Worm (Caenorhabditis elegans): Measurements from ENCODE around the gene R10F2.5.
"Not testable (repeated sequence)": the region's sequence is repeated elsewhere in the genome, so short reads cannot be mapped to it uniquely, and the experiment has no call there.

Gene R10F2.5

DNA sequence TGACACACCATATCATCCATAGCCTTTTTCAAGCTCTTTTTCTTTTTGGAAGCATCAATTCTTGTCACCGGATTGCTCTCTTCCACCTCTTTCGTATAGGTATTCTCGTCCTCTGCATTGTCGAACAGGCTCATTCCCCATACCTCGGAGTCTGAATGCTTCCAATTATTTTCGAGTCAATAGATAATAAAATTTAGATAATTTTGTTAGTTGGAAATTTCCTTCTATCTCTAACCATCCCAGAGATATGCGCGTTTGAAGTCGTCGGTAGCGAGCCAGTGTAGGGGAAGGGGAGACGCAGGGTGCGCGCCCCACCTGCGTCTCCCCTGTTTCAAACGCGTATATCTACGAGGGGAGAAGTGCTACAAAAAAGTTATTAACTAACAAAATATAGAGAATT lies 3.7 kb downstream of the R10F2.5 start:
- TF ChIP-seq W03F9.2 (tag; optimal IDR thresholded peaks at IDR 0.05) (no peak), dao-5 (tag; optimal IDR thresholded peaks at IDR 0.05) (no peak), him-1 (tag; optimal IDR thresholded peaks at IDR 0.05) (no peak)

DNA sequence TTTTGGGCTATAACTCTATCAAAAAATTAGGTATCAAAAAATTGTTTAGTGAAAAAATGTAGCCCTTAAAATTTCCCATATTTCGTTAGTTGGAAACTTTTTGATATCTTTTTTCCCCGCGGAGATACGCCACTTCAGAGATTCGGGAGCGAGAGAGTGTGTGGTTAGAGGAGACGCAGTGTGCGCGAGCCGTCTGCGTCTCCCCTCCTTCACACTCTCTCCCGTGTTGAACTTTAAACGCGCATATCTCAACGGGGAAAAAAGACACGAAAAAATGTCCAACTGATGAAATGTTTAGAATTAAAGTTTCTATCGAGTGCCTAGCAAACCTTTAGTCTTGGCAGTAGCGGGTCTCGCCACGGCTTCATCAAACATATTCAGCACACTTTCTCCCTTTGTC lies 4.3 kb downstream of the R10F2.5 start:
- TF ChIP-seq him-1 (tag; optimal IDR thresholded peaks at IDR 0.05) = no peak

DNA sequence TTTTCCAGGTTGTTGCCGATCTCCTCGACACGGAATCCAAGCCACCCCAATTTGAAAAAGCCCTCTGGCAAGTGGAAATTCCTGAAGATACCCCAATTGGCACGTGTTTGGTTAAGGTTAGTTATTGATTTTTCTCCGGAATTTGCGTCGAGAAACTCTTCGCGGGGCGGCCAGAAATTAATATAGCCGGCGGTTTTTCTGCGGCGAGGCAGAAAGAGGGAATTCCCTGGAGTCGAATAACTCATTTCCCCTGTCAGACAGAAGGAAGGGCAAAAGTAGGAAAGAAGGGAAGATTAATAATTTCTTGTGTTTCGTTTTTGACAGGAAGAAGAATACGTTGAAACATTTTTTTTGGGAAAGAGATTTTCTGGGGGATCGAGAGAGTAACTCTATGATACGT lies 5.9 kb downstream of the R10F2.5 start:
- TF ChIP-seq dao-5 (tag; optimal IDR thresholded peaks at IDR 0.05) = no peak
- no peak for TF ChIP-seq W03F9.2 (tag; optimal IDR thresholded peaks at IDR 0.05)
- no peak for TF ChIP-seq him-1 (tag; optimal IDR thresholded peaks at IDR 0.05)

DNA sequence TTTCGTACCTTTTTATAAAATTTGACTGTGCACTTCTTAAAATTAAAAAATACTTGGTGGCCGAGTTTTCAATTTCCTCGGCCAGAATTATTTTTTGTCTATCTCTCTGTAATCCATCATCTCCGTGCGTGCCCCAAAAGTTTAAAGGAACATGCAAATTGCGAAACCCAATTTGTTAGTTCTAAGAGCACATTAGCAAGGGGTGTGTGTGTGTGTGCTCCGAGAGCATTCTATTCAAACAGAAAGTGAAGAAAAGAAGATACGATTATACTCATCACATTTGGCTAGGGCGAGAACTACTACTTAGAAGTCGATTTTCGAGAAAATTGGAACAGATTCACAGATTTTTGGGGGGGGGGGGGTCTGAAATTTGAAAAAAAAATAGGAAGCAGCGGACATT lies 10.5 kb downstream of the R10F2.5 start:
- TF ChIP-seq dao-5 (tag; optimal IDR thresholded peaks at IDR 0.05) = no peak
- no peak for TF ChIP-seq W03F9.2 (tag; optimal IDR thresholded peaks at IDR 0.05)
- TF ChIP-seq him-1 (tag; optimal IDR thresholded peaks at IDR 0.05) = no peak

DNA sequence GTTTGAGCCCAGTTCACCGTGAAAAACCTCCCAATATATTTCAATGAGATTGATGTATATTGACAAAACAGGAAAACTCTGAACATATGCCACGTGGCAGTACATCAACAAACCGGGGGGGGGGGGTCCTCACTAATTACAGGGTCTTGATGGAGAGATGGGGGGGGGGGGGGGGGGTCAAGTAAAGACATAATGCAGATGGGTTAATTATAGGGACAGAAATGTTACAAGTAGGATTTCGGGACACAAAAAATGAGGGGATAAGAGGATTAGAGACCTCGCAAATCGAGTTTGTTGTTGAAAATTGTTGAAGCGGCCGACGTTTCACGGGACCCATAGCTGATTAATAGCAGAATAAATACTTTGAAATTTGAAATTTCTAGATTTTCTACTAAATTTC lies 11.6 kb downstream of the R10F2.5 start:
- no peak for TF ChIP-seq him-1 (tag; optimal IDR thresholded peaks at IDR 0.05)
- TF ChIP-seq dao-5 (tag; optimal IDR thresholded peaks at IDR 0.05) = no peak
- no peak for TF ChIP-seq W03F9.2 (tag; optimal IDR thresholded peaks at IDR 0.05)

DNA sequence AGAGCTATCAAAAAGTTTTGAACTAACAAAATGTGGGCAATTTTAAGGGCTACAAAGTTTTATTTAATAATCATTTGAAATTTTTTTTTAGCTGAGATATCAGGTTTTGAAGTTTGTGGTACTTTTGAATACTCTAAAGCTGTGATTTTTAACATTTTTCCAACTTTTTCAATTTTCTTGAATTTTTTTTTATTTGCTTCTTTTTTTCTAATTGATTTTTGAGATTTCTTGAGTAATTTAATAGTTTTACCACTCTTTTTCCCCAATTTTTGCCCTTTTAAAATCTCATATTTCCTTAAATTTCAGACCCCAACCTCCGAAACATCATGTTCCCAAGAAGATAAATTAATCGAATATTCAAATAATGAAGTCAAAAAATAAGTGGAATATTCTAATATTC lies 14.0 kb downstream of the R10F2.5 start, which contains the start of gene cdh-1:
Gene cdh-1, plus strand, starts transcription at position 301 of the 400 bp plus-strand sequence.
- no peak for TF ChIP-seq him-1 (tag; optimal IDR thresholded peaks at IDR 0.05)
- TF ChIP-seq W03F9.2 (tag; optimal IDR thresholded peaks at IDR 0.05) = no peak
- TF ChIP-seq dao-5 (tag; optimal IDR thresholded peaks at IDR 0.05) = no peak

DNA sequence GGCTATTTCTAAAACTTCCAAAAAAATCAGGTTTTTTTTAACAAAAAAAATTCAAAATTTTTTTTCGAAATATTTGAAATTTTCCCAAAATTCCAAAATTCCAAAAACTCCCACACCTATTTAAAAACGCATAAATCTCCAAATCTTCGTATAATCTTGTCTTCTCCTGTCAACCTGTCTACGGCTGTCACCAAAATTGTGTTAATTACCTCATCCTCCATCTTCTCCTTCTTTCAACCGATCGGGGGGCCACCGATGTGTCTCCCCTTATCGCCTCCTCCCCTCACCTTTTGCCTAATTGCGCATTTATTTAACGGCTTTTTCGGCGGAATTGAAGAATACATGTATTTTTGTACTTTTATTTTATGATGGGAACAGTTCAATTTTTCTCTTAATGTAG lies 15.7 kb downstream of the R10F2.5 start:
- no peak for TF ChIP-seq W03F9.2 (tag; optimal IDR thresholded peaks at IDR 0.05)
- TF ChIP-seq dao-5 (tag; optimal IDR thresholded peaks at IDR 0.05) = no peak
- no peak for TF ChIP-seq him-1 (tag; optimal IDR thresholded peaks at IDR 0.05)

DNA sequence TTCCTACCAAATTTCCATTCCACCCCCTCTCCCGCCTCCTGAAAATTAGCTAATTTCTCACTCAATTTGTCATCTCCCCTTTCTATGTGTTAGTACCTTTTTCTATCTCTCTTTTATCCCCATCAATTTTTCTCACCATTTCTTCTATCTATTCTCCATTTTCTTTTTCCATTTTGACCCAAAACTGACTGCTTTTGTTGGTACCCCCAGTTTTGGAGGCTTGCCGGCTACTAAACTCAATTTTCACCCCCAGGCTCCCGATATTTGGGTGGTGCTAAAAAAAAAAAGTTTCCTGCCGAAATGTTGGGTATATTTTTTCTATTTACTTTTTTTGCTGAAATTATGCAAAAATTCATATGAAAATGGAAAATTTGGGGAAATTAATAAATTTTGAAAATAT lies 16.7 kb downstream of the R10F2.5 start:
- no peak for TF ChIP-seq dao-5 (tag; optimal IDR thresholded peaks at IDR 0.05)
- TF ChIP-seq him-1 (tag; optimal IDR thresholded peaks at IDR 0.05) = no peak
- no peak for TF ChIP-seq W03F9.2 (tag; optimal IDR thresholded peaks at IDR 0.05)

DNA sequence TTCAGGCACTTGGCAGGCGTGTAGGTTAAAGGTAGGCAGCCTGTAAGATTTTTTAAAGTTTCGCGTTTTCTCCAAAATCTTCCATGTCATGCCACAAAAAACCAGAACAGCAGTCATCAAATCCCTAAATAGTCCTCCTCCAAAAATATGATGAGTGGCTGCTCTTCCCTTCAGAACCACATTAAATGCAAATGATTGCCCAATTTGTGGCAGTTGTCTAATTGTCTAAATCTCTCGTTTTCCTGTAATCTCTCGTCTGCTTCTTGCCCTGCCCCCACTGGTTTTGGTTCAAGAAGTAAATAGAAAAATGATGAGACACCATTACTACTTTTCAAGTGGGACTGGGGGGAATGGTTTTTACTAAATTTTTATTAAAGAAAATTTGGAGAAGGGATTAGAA lies 20.4 kb downstream of the R10F2.5 start:
- TF ChIP-seq him-1 (tag; optimal IDR thresholded peaks at IDR 0.05) = no peak
- TF ChIP-seq W03F9.2 (tag; optimal IDR thresholded peaks at IDR 0.05) = no peak
- TF ChIP-seq dao-5 (tag; optimal IDR thresholded peaks at IDR 0.05) = no peak

DNA sequence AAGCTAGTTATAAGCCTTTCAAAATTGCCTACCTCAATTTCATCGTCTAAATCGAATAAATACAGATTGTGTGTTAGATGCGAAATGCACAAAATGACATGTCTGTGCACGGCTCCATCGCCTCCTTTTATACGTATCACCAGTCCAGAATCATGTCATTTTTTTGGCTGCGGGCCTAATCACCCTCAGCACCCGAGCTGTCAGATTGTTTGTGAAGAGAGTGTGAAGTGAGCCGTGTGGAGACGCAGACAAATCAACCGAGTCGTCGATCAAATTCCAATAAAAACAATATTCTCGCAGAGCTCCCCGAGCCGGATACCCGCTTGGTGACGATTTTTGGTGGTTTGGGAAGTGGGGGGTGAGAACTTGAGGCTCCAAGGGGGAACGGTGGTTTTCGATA lies 23.4 kb downstream of the R10F2.5 start, which contains the start of gene idpa-1:
Gene idpa-1, minus strand, starts transcription at position 101 of the 400 bp plus-strand sequence.
- TF ChIP-seq him-1 (tag; optimal IDR thresholded peaks at IDR 0.05) = no peak
- no peak for TF ChIP-seq dao-5 (tag; optimal IDR thresholded peaks at IDR 0.05)
- TF ChIP-seq W03F9.2 (tag; optimal IDR thresholded peaks at IDR 0.05) = no peak

DNA sequence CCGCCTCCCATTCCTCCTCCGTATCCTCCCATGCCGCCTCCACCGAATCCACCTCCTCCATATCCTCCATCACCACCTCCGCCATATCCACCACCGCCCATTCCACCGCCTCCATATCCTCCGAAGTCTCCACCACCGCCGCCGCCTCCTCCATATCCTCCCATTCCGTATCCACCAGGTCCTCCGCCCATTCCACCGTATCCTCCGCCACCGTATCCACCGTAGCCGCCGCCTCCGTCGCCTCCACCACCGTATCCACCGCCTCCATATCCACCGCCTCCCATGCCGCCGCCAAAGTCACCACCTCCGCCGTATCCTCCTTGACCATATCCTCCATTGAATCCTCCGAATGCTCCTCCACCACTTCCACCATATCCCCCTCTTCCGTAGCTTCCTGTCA lies 24.9 kb downstream of the R10F2.5 start:
- TF ChIP-seq dao-5 (tag; optimal IDR thresholded peaks at IDR 0.05) (no peak), W03F9.2 (tag; optimal IDR thresholded peaks at IDR 0.05) (no peak), him-1 (tag; optimal IDR thresholded peaks at IDR 0.05) (no peak)

DNA sequence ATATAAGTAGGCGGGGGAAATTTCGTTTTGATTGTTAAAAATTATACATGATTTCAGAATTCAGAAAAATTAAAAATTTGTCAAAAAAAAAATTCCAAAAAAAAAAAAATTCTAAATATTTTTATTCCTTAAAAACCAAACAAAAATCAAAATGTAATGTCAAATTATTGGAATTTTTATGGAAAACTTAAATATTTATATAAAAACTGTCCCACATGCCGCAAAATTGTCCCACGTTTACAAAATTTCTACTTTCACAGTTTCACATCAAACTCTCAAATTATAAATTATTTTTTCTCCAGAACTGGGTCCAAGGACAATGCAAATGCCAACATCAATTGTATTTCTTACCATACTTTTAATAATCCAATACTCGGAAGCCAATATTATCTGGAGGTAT lies 33.1 kb downstream of the R10F2.5 start, which contains the start of gene F56F11.1:
Gene F56F11.1, plus strand, starts transcription at position 301 of the 400 bp plus-strand sequence.
- TF ChIP-seq him-1 (tag; optimal IDR thresholded peaks at IDR 0.05) (no peak), dao-5 (tag; optimal IDR thresholded peaks at IDR 0.05) (no peak), W03F9.2 (tag; optimal IDR thresholded peaks at IDR 0.05) (no peak)

DNA sequence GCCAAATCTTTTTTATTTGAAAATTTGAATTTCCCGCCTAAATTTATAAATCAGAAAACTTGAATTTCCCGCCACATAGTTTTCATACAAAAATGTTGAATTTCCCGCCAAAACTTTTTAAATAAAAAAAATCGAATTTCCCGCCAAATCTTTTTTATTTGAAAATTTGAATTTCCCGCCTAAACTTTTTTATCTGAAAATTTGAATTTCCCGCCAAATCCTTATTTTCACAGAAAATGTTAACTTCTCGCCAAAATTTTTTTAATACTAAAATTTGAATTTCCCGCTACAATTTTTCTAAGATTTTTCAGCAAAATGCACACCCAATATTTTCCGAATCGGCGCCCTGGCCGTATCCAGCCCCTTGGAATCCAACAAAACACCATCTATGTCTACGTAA lies 42.6 kb downstream of the R10F2.5 start, which contains the start of gene F56F11.2:
Gene F56F11.2, plus strand, starts transcription at position 301 of the 400 bp plus-strand sequence.
- TF ChIP-seq dao-5, W03F9.2, him-1 (tag; optimal IDR thresholded peaks at IDR 0.05): not testable (repeated sequence)

DNA sequence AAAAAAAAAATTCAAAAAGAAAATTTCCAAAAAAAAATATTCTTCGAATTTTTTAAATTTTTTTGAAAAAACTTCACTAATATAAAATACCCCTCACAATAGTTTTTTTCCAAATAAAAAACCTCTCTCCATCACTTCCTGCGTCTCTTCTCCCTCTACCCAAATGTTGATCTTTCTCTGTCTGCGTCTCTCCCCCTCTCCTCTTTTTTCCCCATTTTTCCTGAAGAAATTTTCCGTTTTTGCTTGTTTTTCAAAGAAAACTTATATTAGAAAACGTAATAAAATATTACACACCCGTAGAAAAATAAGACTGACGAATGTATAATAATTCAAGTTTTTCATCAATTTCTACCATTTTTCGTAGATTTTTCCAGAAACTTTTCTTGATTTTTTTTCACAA lies 43.4 kb downstream of the R10F2.5 start:
- TF ChIP-seq W03F9.2 (tag; optimal IDR thresholded peaks at IDR 0.05) (no peak), him-1 (tag; optimal IDR thresholded peaks at IDR 0.05) (no peak), dao-5 (tag; optimal IDR thresholded peaks at IDR 0.05) (no peak)

DNA sequence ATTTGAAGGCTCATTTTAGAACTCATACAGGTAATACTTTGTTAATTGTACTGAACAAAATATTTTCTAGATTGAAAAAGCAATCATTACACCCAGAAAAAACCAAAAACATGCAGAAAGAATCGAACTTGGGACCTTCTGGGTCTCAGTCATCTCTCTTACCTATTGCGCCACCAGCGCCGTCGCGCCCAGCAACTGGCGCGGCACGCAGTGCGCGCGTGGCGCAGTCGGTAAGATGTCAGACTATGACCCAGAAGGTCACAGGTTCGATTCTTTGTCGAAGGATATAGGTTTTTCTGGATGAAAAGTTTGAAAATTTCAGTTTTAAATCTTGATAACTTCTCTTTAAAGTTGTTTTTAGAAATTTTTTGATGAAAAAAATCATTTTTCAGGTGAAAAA lies 44.9 kb downstream of the R10F2.5 start:
- TF ChIP-seq him-1 (tag; optimal IDR thresholded peaks at IDR 0.05) (no peak), W03F9.2 (tag; optimal IDR thresholded peaks at IDR 0.05) (no peak), dao-5 (tag; optimal IDR thresholded peaks at IDR 0.05) (no peak)

All from whole organism, L4/young adult.